Worm (Caenorhabditis elegans) whole organism, L4 larva: Measurements from ENCODE around the gene fipr-9.

Experiments
- T26A8.4 ChIP-seq: fragments of 200-800 bp; sonication (Bioruptor generic); IDR thresholded peaks from 2 replicates; pipeline ENCODE4 v1.3.6; 2022; ENCODE audit warnings: missing genetic modification characterization, missing compliant biosample characterization
- nhr-77 ChIP-seq: fragments of 150-350 bp; optimal IDR thresholded peaks from 2 replicates; lab custom pipeline; 2014; ENCODE audit warnings: missing biosample characterization, missing genetic modification characterization
- set-16 ChIP-seq: fragments of 200-800 bp; sonication (Bioruptor generic); IDR thresholded peaks from 2 replicates; pipeline ENCODE4 v1.3.6; 2022; ENCODE audit warnings: missing genetic modification reagents, missing genetic modification characterization, missing compliant biosample characterization
- unc-39 ChIP-seq: sonication (generic microtip); optimal IDR thresholded peaks from 2 replicates; lab custom pipeline; 2017; ENCODE audit warnings: missing biosample characterization, missing genetic modification characterization

- no peak for TF ChIP-seq set-16 (GFP tag; lab: Robert Waterston, UW)
- no peak for TF ChIP-seq nhr-77
- TF ChIP-seq unc-39 (tag; lab: Kevin White, UChicago): no peak
- no peak for TF ChIP-seq T26A8.4
Observed at ce11 chrV:10249515-10249914, 28.1 kb downstream of the fipr-9 start.
